Fruit fly (Drosophila melanogaster) whole organism, embryonic: ENCODE data around the gene Ir87a.

Source experiments
- CG10147 ChIP-seq: fragments of 200-800 bp; sonication (Bioruptor generic); optimal IDR thresholded peaks from 2 replicates; lab custom pipeline; 2019; ENCODE audit warnings: missing biosample characterization, mild to moderate bottlenecking, missing genetic modification characterization, moderate library complexity
- CG10543 ChIP-seq: fragments of 200-800 bp; sonication (Bioruptor generic); optimal IDR thresholded peaks from 3 replicates; lab custom pipeline; 2017; ENCODE audit warnings: missing biosample characterization, mild to moderate bottlenecking, missing genetic modification characterization, moderate library complexity
- CG12071 ChIP-seq: fragments of 200-800 bp; sonication (Bioruptor generic); optimal IDR thresholded peaks from 3 replicates; lab custom pipeline; 2018; ENCODE audit warnings: missing biosample characterization, mild to moderate bottlenecking, missing genetic modification characterization
- CG12391 ChIP-seq: fragments of 200-800 bp; sonication (Bioruptor generic); optimal IDR thresholded peaks from 3 replicates; lab custom pipeline; 2018; ENCODE audit warnings: missing biosample characterization, mild to moderate bottlenecking, missing genetic modification characterization, moderate library complexity
- CG12769 ChIP-seq: fragments of 200-800 bp; sonication (Bioruptor generic); optimal IDR thresholded peaks from 2 replicates; lab custom pipeline; 2019; ENCODE audit warnings: missing biosample characterization, mild to moderate bottlenecking, missing genetic modification characterization, moderate library complexity
- CG12942 ChIP-seq: fragments of 200-800 bp; sonication (Bioruptor generic); optimal IDR thresholded peaks from 3 replicates; lab custom pipeline; 2016; ENCODE audit warnings: missing biosample characterization, missing genetic modification characterization
- CG15011 ChIP-seq: fragments of 200-800 bp; sonication (Bioruptor generic); optimal IDR thresholded peaks from 3 replicates; lab custom pipeline; 2018; ENCODE audit warnings: missing biosample characterization, mild to moderate bottlenecking, missing genetic modification characterization
- CG15601 ChIP-seq: fragments of 200-800 bp; sonication (Bioruptor generic); optimal IDR thresholded peaks from 3 replicates; lab custom pipeline; 2019; ENCODE audit warnings: missing biosample characterization, mild to moderate bottlenecking, missing genetic modification characterization, moderate library complexity
- CG1647 ChIP-seq: fragments of 200-800 bp; sonication (Bioruptor generic); optimal IDR thresholded peaks from 3 replicates; lab custom pipeline; 2016; ENCODE audit warnings: missing biosample characterization, missing genetic modification characterization
- CG16815 ChIP-seq: fragments of 200-800 bp; sonication (Bioruptor generic); optimal IDR thresholded peaks from 3 replicates; lab custom pipeline; 2017; ENCODE audit warnings: missing biosample characterization, mild to moderate bottlenecking, missing genetic modification characterization
- CG32532 ChIP-seq: fragments of 200-800 bp; sonication (Bioruptor generic); IDR thresholded peaks from 2 replicates; pipeline ENCODE4 v1.3.6; 2022; ENCODE audit warnings: missing biosample characterization, missing genetic modification characterization
- CG34376 ChIP-seq: fragments of 200-800 bp; sonication (Bioruptor generic); optimal IDR thresholded peaks from 2 replicates; lab custom pipeline; 2018; ENCODE audit warnings: missing biosample characterization, mild to moderate bottlenecking, missing genetic modification characterization
- CG43689 ChIP-seq: fragments of 200-800 bp; sonication (Bioruptor generic); IDR thresholded peaks from 2 replicates; pipeline ENCODE4 v1.3.6; 2022; ENCODE audit warnings: missing biosample characterization, missing genetic modification characterization
- CG4617 ChIP-seq: fragments of 200-800 bp; sonication (Bioruptor generic); optimal IDR thresholded peaks from 3 replicates; lab custom pipeline; 2016; ENCODE audit warnings: missing biosample characterization, missing genetic modification characterization, borderline replicate concordance
- CG8359 ChIP-seq: fragments of 200-800 bp; sonication (Bioruptor generic); optimal IDR thresholded peaks from 2 replicates; lab custom pipeline; 2017; ENCODE audit warnings: missing biosample characterization, mild to moderate bottlenecking, missing genetic modification characterization, borderline replicate concordance
- CG8924 ChIP-seq: fragments of 200-800 bp; optimal IDR thresholded peaks from 3 replicates; lab custom pipeline; 2019; ENCODE audit warnings: missing biosample characterization, mild to moderate bottlenecking, missing genetic modification characterization, moderate library complexity
- E2f1 ChIP-seq: fragments of 200-800 bp; sonication (Bioruptor generic); IDR thresholded peaks from 2 replicates; pipeline ENCODE4 v1.3.6; 2022; ENCODE audit warnings: missing biosample characterization, missing genetic modification characterization
- Ets65A ChIP-seq: fragments of 200-800 bp; sonication (Bioruptor generic); peaks from one replicate; lab custom pipeline; 2016; ENCODE audit warnings: missing biosample characterization, missing genetic modification characterization
- Hr78 ChIP-seq, 2 experiments: fragments of 200-800 bp in 1 of 2; fragments of >200 bp in 1 of 2; sonication (Bioruptor generic) in 1 of 2; optimal IDR thresholded peaks; 2 replicates each; lab custom pipeline; 2017 to 2019; ENCODE audit warnings: missing biosample characterization in 2 of 2, missing genetic modification characterization in 2 of 2, mild to moderate bottlenecking in 1 of 2, moderate library complexity in 1 of 2
- Jarid2 ChIP-seq: fragments of 200-800 bp; sonication (Bioruptor generic); optimal IDR thresholded peaks from 3 replicates; lab custom pipeline; 2017; ENCODE audit warnings: mild to moderate bottlenecking, missing biosample characterization, missing genetic modification reagents, missing genetic modification characterization
- Myb ChIP-seq: fragments of 200-800 bp; sonication (Bioruptor generic); optimal IDR thresholded peaks from 2 replicates; lab custom pipeline; 2016; ENCODE audit warnings: missing biosample characterization, missing genetic modification characterization
- Pdp1 ChIP-seq, 2 experiments: fragments of 200-800 bp; sonication (Bioruptor generic); optimal IDR thresholded peaks; 3 replicates each; lab custom pipeline; 2016; ENCODE audit warnings: missing biosample characterization in 2 of 2, missing genetic modification characterization in 2 of 2, mild to moderate bottlenecking in 1 of 2, moderate library complexity in 1 of 2
- Sry-β ChIP-seq: fragments of 200-800 bp; sonication (Bioruptor generic); optimal IDR thresholded peaks from 2 replicates; lab custom pipeline; 2018; ENCODE audit warnings: missing biosample characterization, mild to moderate bottlenecking, missing genetic modification characterization, moderate library complexity
- ab ChIP-seq: fragments of 200-800 bp; sonication (Bioruptor generic); optimal IDR thresholded peaks from 2 replicates; lab custom pipeline; 2016; ENCODE audit warnings: missing biosample characterization, missing genetic modification characterization
- ap ChIP-seq: fragments of 200-800 bp; sonication (Bioruptor generic); IDR thresholded peaks from 2 replicates; pipeline ENCODE4 v1.3.6; 2022; ENCODE audit warnings: missing biosample characterization, missing genetic modification characterization
- bigmax ChIP-seq: fragments of 200-800 bp; sonication (Bioruptor generic); optimal IDR thresholded peaks from 2 replicates; lab custom pipeline; 2018; ENCODE audit warnings: missing biosample characterization, mild to moderate bottlenecking, missing genetic modification characterization
- cg ChIP-seq: fragments of 200-800 bp; sonication (Bioruptor generic); optimal IDR thresholded peaks from 3 replicates; lab custom pipeline; 2019; ENCODE audit warnings: missing biosample characterization, mild to moderate bottlenecking, missing genetic modification characterization, moderate library complexity
- chinmo ChIP-seq: fragments of 200-800 bp; sonication (Bioruptor generic); IDR thresholded peaks from 4 replicates; pipeline ENCODE4 v1.3.6; 2022; ENCODE audit warnings: missing biosample characterization, missing genetic modification characterization; ENCODE audit not compliant: partially characterized antibody
- crol ChIP-seq: fragments of 200-800 bp; sonication (Bioruptor generic); IDR thresholded peaks from 2 replicates; pipeline ENCODE4 v1.3.6; 2022; ENCODE audit warnings: missing biosample characterization, missing genetic modification characterization
- cwo ChIP-seq: fragments of 200-800 bp; sonication (Bioruptor generic); optimal IDR thresholded peaks from 3 replicates; lab custom pipeline; 2017; ENCODE audit warnings: missing biosample characterization, missing genetic modification characterization, mild to moderate bottlenecking, moderate library complexity, missing genetic modification reagents
- dmrt11E ChIP-seq: fragments of 200-800 bp; sonication (Bioruptor generic); optimal IDR thresholded peaks from 3 replicates; lab custom pipeline; 2018; ENCODE audit warnings: missing biosample characterization, mild to moderate bottlenecking, missing genetic modification characterization, moderate library complexity
- ewg ChIP-seq: fragments of 200-800 bp; sonication (Bioruptor generic); optimal IDR thresholded peaks from 3 replicates; lab custom pipeline; 2017; ENCODE audit warnings: mild to moderate bottlenecking, missing biosample characterization, missing genetic modification reagents, missing genetic modification characterization
- gcm ChIP-seq: fragments of 200-800 bp; sonication (Bioruptor generic); optimal IDR thresholded peaks from 2 replicates; lab custom pipeline; 2019; ENCODE audit warnings: missing biosample characterization, mild to moderate bottlenecking, missing genetic modification characterization, moderate library complexity
- gro ChIP-seq: fragments of 200-800 bp; sonication (Bioruptor generic); optimal IDR thresholded peaks from 2 replicates; lab custom pipeline; 2016; ENCODE audit warnings: missing biosample characterization, missing genetic modification characterization
- gsb-n ChIP-seq: fragments of 200-800 bp; sonication (Bioruptor generic); optimal IDR thresholded peaks from 3 replicates; lab custom pipeline; 2018; ENCODE audit warnings: missing biosample characterization, mild to moderate bottlenecking, missing genetic modification characterization
- insv ChIP-seq, 2 experiments: fragments of 200-800 bp; sonication (Bioruptor generic); optimal IDR thresholded peaks; 3 replicates each; lab custom pipeline; 2016 to 2018; ENCODE audit warnings: missing biosample characterization in 2 of 2, missing genetic modification characterization in 2 of 2
- knrl ChIP-seq: fragments of 200-800 bp; sonication (Bioruptor generic); IDR thresholded peaks from 3 replicates; pipeline ENCODE4 v1.3.6; 2022; ENCODE audit warnings: missing biosample characterization, missing genetic modification characterization; ENCODE audit not compliant: partially characterized antibody
- pros ChIP-seq: fragments of 200-800 bp; sonication (Bioruptor generic); optimal IDR thresholded peaks from 3 replicates; lab custom pipeline; 2019; ENCODE audit warnings: missing biosample characterization, mild to moderate bottlenecking, missing genetic modification characterization, moderate library complexity
- sens-2 ChIP-seq: fragments of 200-800 bp; sonication (Bioruptor generic); IDR thresholded peaks from 2 replicates; pipeline ENCODE4 v1.3.6; 2022; ENCODE audit warnings: missing biosample characterization, missing genetic modification characterization
- sisA ChIP-seq: fragments of 200-800 bp; sonication (Bioruptor generic); IDR thresholded peaks from 2 replicates; pipeline ENCODE4 v1.3.6; 2022; ENCODE audit warnings: missing biosample characterization, missing genetic modification characterization
- tap ChIP-seq: fragments of 200-800 bp; optimal IDR thresholded peaks from 3 replicates; lab custom pipeline; 2019; ENCODE audit warnings: missing biosample characterization, mild to moderate bottlenecking, missing genetic modification characterization, moderate library complexity
- trem ChIP-seq: fragments of 200-800 bp; optimal IDR thresholded peaks from 3 replicates; lab custom pipeline; 2019; ENCODE audit warnings: missing biosample characterization, mild to moderate bottlenecking, missing genetic modification characterization, moderate library complexity

Gene Ir87a

DNA sequence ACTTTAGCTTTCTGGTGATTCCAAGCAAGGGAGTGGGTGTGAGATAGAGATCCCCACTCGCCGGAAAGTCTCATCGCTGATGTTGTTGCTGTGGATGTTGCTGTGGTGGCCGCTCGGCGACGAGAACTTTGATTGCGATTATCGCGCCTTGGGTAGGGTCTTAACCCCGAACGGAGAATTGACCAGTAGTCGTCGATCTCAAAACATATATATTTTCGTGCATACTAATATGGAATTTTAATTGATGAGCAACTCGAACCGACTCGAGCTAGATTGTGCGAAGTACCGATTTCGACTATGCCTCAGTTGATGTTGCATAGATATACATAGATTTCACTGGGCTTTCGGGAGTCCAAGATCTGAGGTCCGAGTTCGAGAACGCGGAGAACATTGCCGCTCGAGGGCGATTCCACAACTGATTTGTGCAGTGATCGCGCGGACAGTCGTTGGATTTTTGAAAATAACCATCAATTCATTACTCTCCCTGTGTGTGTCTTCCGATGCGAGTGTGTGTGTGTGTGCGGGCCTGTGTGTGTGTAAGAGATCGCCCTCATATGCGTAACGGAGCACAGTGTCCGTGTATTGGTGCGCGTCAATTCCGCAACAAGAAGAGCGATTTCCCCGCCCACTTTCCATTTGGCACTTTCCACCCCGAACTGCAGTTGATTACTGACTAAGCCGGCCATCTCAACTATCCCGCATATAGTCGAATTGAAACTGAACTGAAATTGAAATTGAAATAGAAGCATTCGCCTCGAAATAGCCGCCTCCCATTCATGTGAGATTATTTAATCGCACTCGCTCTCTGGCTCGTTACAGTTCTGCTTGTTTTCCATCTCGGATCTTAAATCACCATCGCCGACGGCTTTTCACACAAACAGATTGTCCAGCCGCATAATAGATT is 45.9 kb downstream of the Ir87a start:
- peak in 1 of 2 experiments; percentile 17 for TF ChIP-seq Pdp1 (GFP tag; optimal IDR thresholded peaks at IDR 0.05; lab: Kevin White, UChicago)
- TF ChIP-seq CG8359: no peak
- TF ChIP-seq CG4617 (GFP tag; lab: Kevin White, UChicago): no peak
- TF ChIP-seq CG15601 (tag; lab: Kevin White, UChicago): peak; percentile 97
- TF ChIP-seq Myb: no peak
- no peak for TF ChIP-seq sens-2
- TF ChIP-seq CG15011 (GFP tag; lab: Kevin White, UChicago): no peak
- peak; percentile 43 for TF ChIP-seq CG34376 (GFP tag; lab: Kevin White, UChicago)
- no peak for TF ChIP-seq dmrt11E (tag; lab: Kevin White, UChicago)
- 0 out of 2 replicates have a peak, but pooled peaks have one; percentile 5 for TF ChIP-seq ap (GFP tag; lab: Robert Waterston, UW)
- no peak for TF ChIP-seq CG32532
- TF ChIP-seq crol: 0 out of 2 replicates have a peak, but pooled peaks have one; percentile 58
- TF ChIP-seq CG10147 (GFP tag; lab: Kevin White, UChicago): no peak
- no peak for TF ChIP-seq CG12769 (tag; lab: Kevin White, UChicago)
- TF ChIP-seq CG8924 (tag; lab: Kevin White, UChicago): no peak
- no peak for TF ChIP-seq cwo (GFP tag; lab: Kevin White, UChicago)
- TF ChIP-seq ewg (GFP tag; lab: Kevin White, UChicago): no peak
- no peak for TF ChIP-seq ab
- no peak for TF ChIP-seq gsb-n
- TF ChIP-seq CG16815: no peak
- TF ChIP-seq CG12391 (tag; lab: Kevin White, UChicago): no peak
- no peak for TF ChIP-seq CG10543
- no peak for TF ChIP-seq sisA (GFP tag; lab: Robert Waterston, UW)
- TF ChIP-seq cg (GFP tag; lab: Kevin White, UChicago): peak; percentile 62
- no peak for TF ChIP-seq Hr78 (GFP tag; optimal IDR thresholded peaks at IDR 0.05; lab: Kevin White, UChicago)
- TF ChIP-seq CG12071 (GFP tag; lab: Kevin White, UChicago): no peak
- no peak for TF ChIP-seq trem (tag; lab: Kevin White, UChicago)
- TF ChIP-seq pros (GFP tag; lab: Kevin White, UChicago): peak; percentile 9
- TF ChIP-seq Sry-β (GFP tag; lab: Kevin White, UChicago): no peak
- no peak for TF ChIP-seq insv (GFP tag; optimal IDR thresholded peaks at IDR 0.05; lab: Kevin White, UChicago)
- 0 out of 3 replicates have a peak, but pooled peaks have one; percentile 19 for TF ChIP-seq knrl (GFP tag; lab: Robert Waterston, UW)
- no peak for TF ChIP-seq CG12942 (GFP tag; lab: Kevin White, UChicago)
- no peak for TF ChIP-seq tap (tag; lab: Kevin White, UChicago)
- no peak for TF ChIP-seq bigmax (GFP tag; lab: Kevin White, UChicago)
- no peak for TF ChIP-seq CG43689 (GFP tag; lab: Robert Waterston, UW)
- no peak for TF ChIP-seq Ets65A (GFP tag; lab: Kevin White, UChicago)
- TF ChIP-seq chinmo (GFP tag; lab: Robert Waterston, UW): 0 out of 4 replicates have a peak, but pooled peaks have one; percentile 47
- no peak for TF ChIP-seq gro
- TF ChIP-seq CG1647 (GFP tag; lab: Kevin White, UChicago): no peak
- TF ChIP-seq E2f1 (GFP tag; lab: Robert Waterston, UW): no peak
- TF ChIP-seq gcm: peak; percentile 63
- TF ChIP-seq Jarid2 (GFP tag; lab: Kevin White, UChicago): peak; percentile 4
